Worm (Caenorhabditis elegans) whole organism, midembryonic: ENCODE results near the gene che-11.

Experiments
- med-1 ChIP-seq: sonication (generic microtip); optimal IDR thresholded peaks from 2 replicates; lab custom pipeline; 2017; ENCODE audit warnings: missing genetic modification characterization, mild to moderate bottlenecking, missing compliant biosample characterization, antibody characterized with exemption, missing genetic modification reagents; ENCODE audit not compliant: insufficient read depth
- tab-1 ChIP-seq: fragments of 200-800 bp; sonication (Bioruptor generic); IDR thresholded peaks from 2 replicates; pipeline ENCODE4 v1.3.6; 2022; ENCODE audit warnings: missing genetic modification characterization, missing compliant biosample characterization
- ztf-29 ChIP-seq: fragments of 200-800 bp; sonication (Bioruptor generic); IDR thresholded peaks from 2 replicates; pipeline ENCODE4 v1.3.6; 2022; ENCODE audit warnings: missing genetic modification reagents, missing genetic modification characterization, missing compliant biosample characterization

DNA sequence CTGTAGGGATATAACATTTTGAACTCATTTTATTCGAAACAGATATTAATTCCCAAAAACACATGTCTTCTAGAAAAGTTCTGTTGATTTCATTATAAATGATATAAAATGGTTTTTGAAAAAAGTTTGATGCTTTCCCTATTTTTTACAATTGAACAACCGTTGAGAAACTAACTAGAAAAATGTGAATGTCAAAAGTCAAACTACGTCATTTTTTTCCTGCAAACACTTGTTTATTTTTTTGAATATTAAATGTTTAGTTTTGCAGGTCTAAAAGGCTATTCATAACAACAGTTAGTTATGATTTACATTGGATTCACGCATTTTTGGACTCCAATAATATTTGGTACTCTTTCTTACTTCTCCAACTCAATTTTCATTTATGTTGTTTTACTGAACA is 12.4 kb upstream of the che-11 start, which contains the start of gene srj-4:
- no peak for TF ChIP-seq med-1
- TF ChIP-seq tab-1 (GFP tag; lab: Robert Waterston, UW): no peak
- TF ChIP-seq ztf-29 (GFP tag; lab: Robert Waterston, UW): no peak
